Fruit fly (Drosophila melanogaster): ENCODE data around the gene CG42395.

- TF ChIP-seq usp (GFP tag; optimal IDR thresholded peaks at IDR 0.05), result no peak
- TF ChIP-seq Dll (optimal IDR thresholded peaks at IDR 0.05), result no peak
Observed at dm6 chrX:9600083-9600817, 24.2 kb upstream of the CG42395 start.

Measured in whole organism.